Worm (Caenorhabditis elegans) whole organism, mixed stage, embryonic: ENCODE data around the gene C18H9.1.

Experiments
- bed-3 ChIP-seq: fragments of 200-800 bp; sonication (Bioruptor generic); optimal IDR thresholded peaks from 3 replicates; lab custom pipeline; 2018; ENCODE audit warnings: mild to moderate bottlenecking, missing genetic modification characterization, moderate library complexity, missing compliant biosample characterization
- blmp-1 ChIP-seq: fragments of 150-350 bp; optimal IDR thresholded peaks from 2 replicates; lab custom pipeline; 2014; ENCODE audit warnings: missing biosample characterization, missing genetic modification characterization
- cnd-1 ChIP-seq: fragments of 200-800 bp; sonication (Bioruptor generic); optimal IDR thresholded peaks from 2 replicates; lab custom pipeline; 2018; ENCODE audit warnings: mild to moderate bottlenecking, missing genetic modification characterization, missing compliant biosample characterization
- elt-1 ChIP-seq: sonication (generic microtip); optimal IDR thresholded peaks from 2 replicates; lab custom pipeline; 2017; ENCODE audit warnings: missing genetic modification characterization, mild to moderate bottlenecking, missing compliant biosample characterization, antibody characterized with exemption, moderate library complexity, borderline replicate concordance; ENCODE audit not compliant: insufficient read depth
- ham-2 ChIP-seq: fragments of 200-800 bp; sonication (Bioruptor generic); optimal IDR thresholded peaks from 2 replicates; lab custom pipeline; 2018; ENCODE audit warnings: mild to moderate bottlenecking, missing genetic modification characterization, missing compliant biosample characterization
- nhr-12 ChIP-seq: fragments of 150-350 bp; optimal IDR thresholded peaks from 2 replicates; lab custom pipeline; 2014; ENCODE audit warnings: missing biosample characterization, missing genetic modification characterization
- zip-8 ChIP-seq: fragments of 150-350 bp; optimal IDR thresholded peaks from 2 replicates; lab custom pipeline; 2014; ENCODE audit warnings: missing biosample characterization, missing genetic modification characterization

ce11 chrII:6651719-6652118 is 47.2 kb upstream of the C18H9.1 start, which contains the start of gene sra-26:
- no peak for TF ChIP-seq zip-8 (tag; lab: Kevin White, UChicago)
- TF ChIP-seq cnd-1, result no peak
- no peak for TF ChIP-seq elt-1 (tag; lab: Kevin White, UChicago)
- no peak for TF ChIP-seq blmp-1 (tag; lab: Kevin White, UChicago)
- no peak for TF ChIP-seq nhr-12 (tag; lab: Kevin White, UChicago)
- no peak for TF ChIP-seq ham-2 (GFP tag; lab: Kevin White, UChicago)
- TF ChIP-seq bed-3 (GFP tag; lab: Kevin White, UChicago), result no peak
